Worm (Caenorhabditis elegans): ENCODE data around the gene dml-1.
A peak's percentile ranks its signal among the peaks of the same experiment; 100 is the strongest.

The dml-1 gene

DNA sequence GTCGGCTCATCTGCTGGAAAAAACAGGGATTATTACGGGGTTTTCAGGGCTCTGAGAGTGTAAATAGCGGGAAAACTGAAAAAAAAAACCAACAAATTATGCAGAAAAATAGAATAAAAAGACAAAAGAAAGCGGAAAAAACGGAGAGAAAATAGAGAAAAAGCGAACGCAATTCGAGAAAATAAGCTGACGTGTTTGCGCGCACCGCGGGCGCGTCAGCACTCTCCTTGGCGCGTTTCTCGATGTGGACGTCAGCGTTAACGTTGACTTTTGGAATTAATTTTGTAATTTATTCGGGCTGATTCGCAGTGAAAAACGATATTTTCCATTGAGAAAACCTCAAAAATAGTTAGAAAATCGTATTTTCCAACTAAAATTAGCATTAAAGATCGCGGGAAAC, 41.7 kb downstream of the dml-1 start, which contains the start of gene manf-1 (continued):
- TF ChIP-seq dox-1 (GFP tag; IDR thresholded peaks at IDR 0.05): peak; percentile 64; the same call in 1 of the 2 replicates
- TF ChIP-seq nhr-80 (tag; optimal IDR thresholded peaks at IDR 0.05): peak; percentile 32
- TF ChIP-seq ztf-22 (GFP tag; optimal IDR thresholded peaks at IDR 0.05): no peak
- TF ChIP-seq ceh-100 (GFP tag; IDR thresholded peaks at IDR 0.05): peak; percentile 49; the same call in 1 of the 2 replicates
- peak; percentile 61 for TF ChIP-seq F33H1.4 (GFP tag; IDR thresholded peaks at IDR 0.05)
- TF ChIP-seq attf-5 (GFP tag; optimal IDR thresholded peaks at IDR 0.05): peak; percentile 35
- TF ChIP-seq madf-6 (GFP tag; IDR thresholded peaks at IDR 0.05): peak; percentile 67; the same call in 1 of the 2 replicates
- TF ChIP-seq snpc-4 (GFP tag; optimal IDR thresholded peaks at IDR 0.05): no peak
- TF ChIP-seq snpc-4 (tag; optimal IDR thresholded peaks at IDR 0.05): peak in 1 of 4 experiments; percentile 72
- peak; percentile 77 for TF ChIP-seq pbrm-1 (GFP tag; IDR thresholded peaks at IDR 0.05)
- peak in 1 of 3 experiments; percentile 71 for TF ChIP-seq lin-35 (GFP tag; optimal IDR thresholded peaks at IDR 0.05)
- TF ChIP-seq mcd-1 (GFP tag; IDR thresholded peaks at IDR 0.05): peak; percentile 86
- no peak for TF ChIP-seq hrde-1 (tag; optimal IDR thresholded peaks at IDR 0.05; ENCODE audit: borderline replicate concordance)
- TF ChIP-seq sea-2 (GFP tag; IDR thresholded peaks at IDR 0.05): no peak
- TF ChIP-seq ZK185.1 (tag; optimal IDR thresholded peaks at IDR 0.05; ENCODE audit: poor library complexity, severe bottlenecking): no peak
- peak; percentile 77 for TF ChIP-seq K11D2.4 (GFP tag; IDR thresholded peaks at IDR 0.05)
- TF ChIP-seq Y53G8AR.9 (GFP tag; conservative IDR thresholded peaks at IDR 0.05): peak; percentile 70; the same call in 1 of the 2 replicates
- no peak for TF ChIP-seq him-1 (tag; optimal IDR thresholded peaks at IDR 0.05)
- TF ChIP-seq attf-3 (GFP tag; conservative IDR thresholded peaks at IDR 0.05): peak; percentile 43
- TF ChIP-seq D2030.7 (GFP tag; IDR thresholded peaks at IDR 0.05): 0 out of 2 replicates have a peak, but pooled peaks have one; percentile 9
- peak; percentile 94 for TF ChIP-seq ztf-18 (tag; optimal IDR thresholded peaks at IDR 0.05)
- peak; percentile 26 for TF ChIP-seq K12H6.12 (tag; optimal IDR thresholded peaks at IDR 0.05)

- TF ChIP-seq mel-28 (tag; optimal IDR thresholded peaks at IDR 0.05; ENCODE audit: borderline replicate concordance): no peak
- TF ChIP-seq ztf-18 (tag; optimal IDR thresholded peaks at IDR 0.05): peak; percentile 40
- peak; percentile 78 for TF ChIP-seq zfh-2 (GFP tag; conservative IDR thresholded peaks at IDR 0.05)
- peak; percentile 35 for TF ChIP-seq nhr-80 (tag; optimal IDR thresholded peaks at IDR 0.05)
- TF ChIP-seq dox-1 (GFP tag; IDR thresholded peaks at IDR 0.05): 0 out of 2 replicates have a peak, but pooled peaks have one; percentile 19
- peak; percentile 3 for TF ChIP-seq attf-5 (GFP tag; optimal IDR thresholded peaks at IDR 0.05)
- no peak for TF ChIP-seq dpl-1 (GFP tag; optimal IDR thresholded peaks at IDR 0.05)
Observed at ce11 chrIV:2931228-2931627, 44.5 kb downstream of the dml-1 start, which contains the start of gene samt-1. Gene samt-1, plus strand, starts transcription at chrIV:2931403.

- TF ChIP-seq nfyb-1 (GFP tag; IDR thresholded peaks at IDR 0.05) (no peak), ceh-40 (GFP tag; IDR thresholded peaks at IDR 0.05) (no peak), B0261.1 (tag; optimal IDR thresholded peaks at IDR 0.05) (no peak), hlh-12 (tag; optimal IDR thresholded peaks at IDR 0.05) (no peak), nfya-2 (GFP tag; IDR thresholded peaks at IDR 0.05) (no peak), ceh-79 (tag; optimal IDR thresholded peaks at IDR 0.05) (no peak), dpff-1 (tag; optimal IDR thresholded peaks at IDR 0.05) (no peak), nhr-90 (tag; optimal IDR thresholded peaks at IDR 0.05) (no peak)
Observed at ce11 chrIV:2935194-2935593, 48.4 kb downstream of the dml-1 start.
